Fruit fly (Drosophila melanogaster) whole organism, prepupa: ENCODE results near the gene shd.

Experiments used
- Blimp-1 ChIP-seq: fragments of 200-800 bp; sonication (Bioruptor generic); optimal IDR thresholded peaks from 3 replicates; lab custom pipeline; 2017; ENCODE audit warnings: missing biosample characterization, missing genetic modification characterization, mild to moderate bottlenecking, moderate library complexity, missing genetic modification reagents
- CG10631 ChIP-seq: fragments of 200-800 bp; sonication (Bioruptor generic); optimal IDR thresholded peaks from 2 replicates; lab custom pipeline; 2016; ENCODE audit warnings: missing biosample characterization, missing genetic modification characterization
- CG10669 ChIP-seq: fragments of 200-800 bp; sonication (Bioruptor generic); optimal IDR thresholded peaks from 3 replicates; lab custom pipeline; 2018; ENCODE audit warnings: missing biosample characterization, mild to moderate bottlenecking, missing genetic modification characterization, moderate library complexity
- CG11294 ChIP-seq: fragments of 200-800 bp; sonication (Bioruptor generic); IDR thresholded peaks from 2 replicates; pipeline ENCODE4 v1.3.6; 2022; ENCODE audit warnings: missing biosample characterization, missing genetic modification characterization
- CG11762 ChIP-seq: fragments of 200-800 bp; sonication (Bioruptor generic); optimal IDR thresholded peaks from 3 replicates; lab custom pipeline; 2016; ENCODE audit warnings: missing biosample characterization, missing genetic modification characterization; ENCODE audit not compliant: insufficient read depth
- CG11902 ChIP-seq: fragments of 200-800 bp; sonication (Bioruptor generic); optimal IDR thresholded peaks from 3 replicates; lab custom pipeline; 2016; ENCODE audit warnings: missing biosample characterization, missing genetic modification characterization
- CG15336 ChIP-seq: fragments of 200-800 bp; sonication (Bioruptor generic); IDR thresholded peaks from 2 replicates; pipeline ENCODE4 v1.3.6; 2022; ENCODE audit warnings: missing biosample characterization, missing genetic modification characterization
- CG1621 ChIP-seq: fragments of 200-800 bp; sonication (Bioruptor generic); optimal IDR thresholded peaks from 3 replicates; lab custom pipeline; 2018; ENCODE audit warnings: missing biosample characterization, mild to moderate bottlenecking, missing genetic modification characterization
- CG3032 ChIP-seq: fragments of 200-800 bp; optimal IDR thresholded peaks from 2 replicates; lab custom pipeline; 2019; ENCODE audit warnings: missing biosample characterization, mild to moderate bottlenecking, missing genetic modification characterization, moderate library complexity
- CG31627 ChIP-seq: fragments of 200-800 bp; sonication (Bioruptor generic); optimal IDR thresholded peaks from 3 replicates; lab custom pipeline; 2016; ENCODE audit warnings: missing biosample characterization, missing genetic modification characterization
- CG32006 ChIP-seq: fragments of 200-800 bp; sonication (Bioruptor generic); optimal IDR thresholded peaks from 3 replicates; lab custom pipeline; 2017; ENCODE audit warnings: missing biosample characterization, mild to moderate bottlenecking, missing genetic modification characterization
- CG34406 ChIP-seq: fragments of 200-800 bp; sonication (Bioruptor generic); optimal IDR thresholded peaks from 3 replicates; lab custom pipeline; 2016; ENCODE audit warnings: missing biosample characterization, missing genetic modification characterization
- CG3919 ChIP-seq: fragments of 200-800 bp; sonication (Bioruptor generic); optimal IDR thresholded peaks from 3 replicates; lab custom pipeline; 2016; ENCODE audit warnings: missing biosample characterization, missing genetic modification characterization
- CG6163 ChIP-seq: fragments of 200-800 bp; sonication (Bioruptor generic); IDR thresholded peaks from 3 replicates; pipeline ENCODE4 v1.3.6; 2022; ENCODE audit warnings: missing biosample characterization, missing genetic modification characterization
- CG6276 ChIP-seq: fragments of 200-800 bp; sonication (Bioruptor generic); optimal IDR thresholded peaks from 2 replicates; lab custom pipeline; 2017; ENCODE audit warnings: missing biosample characterization, mild to moderate bottlenecking, missing genetic modification characterization
- CG6808 ChIP-seq: fragments of 200-800 bp; sonication (Bioruptor generic); optimal IDR thresholded peaks from 3 replicates; lab custom pipeline; 2017; ENCODE audit warnings: missing biosample characterization, missing genetic modification characterization, mild to moderate bottlenecking, moderate library complexity, missing genetic modification reagents
- CG6854 ChIP-seq: fragments of 200-800 bp; sonication (Bioruptor generic); optimal IDR thresholded peaks from 2 replicates; lab custom pipeline; 2017; ENCODE audit warnings: missing biosample characterization, mild to moderate bottlenecking, missing genetic modification characterization
- CG7368 ChIP-seq: fragments of 200-800 bp; sonication (Bioruptor generic); optimal IDR thresholded peaks from 3 replicates; lab custom pipeline; 2016; ENCODE audit warnings: missing biosample characterization, missing genetic modification characterization
- CG8119 ChIP-seq: fragments of 200-800 bp; sonication (Bioruptor generic); IDR thresholded peaks from 3 replicates; pipeline ENCODE4 v1.3.6; 2022; ENCODE audit warnings: missing biosample characterization, missing genetic modification characterization
- CG8319 ChIP-seq: fragments of 200-800 bp; sonication (Bioruptor generic); optimal IDR thresholded peaks from 3 replicates; lab custom pipeline; 2016; ENCODE audit warnings: missing biosample characterization, missing genetic modification characterization
- CG8632 ChIP-seq: fragments of 200-800 bp; sonication (Bioruptor generic); optimal IDR thresholded peaks from 3 replicates; lab custom pipeline; 2016; ENCODE audit warnings: missing biosample characterization, missing genetic modification characterization
- CG9139 ChIP-seq: fragments of 200-800 bp; sonication (Bioruptor generic); optimal IDR thresholded peaks from 3 replicates; lab custom pipeline; 2017; ENCODE audit warnings: missing biosample characterization, mild to moderate bottlenecking, missing genetic modification characterization
- Eip75B ChIP-seq: fragments of 200-800 bp; sonication (Bioruptor generic); optimal IDR thresholded peaks from 3 replicates; lab custom pipeline; 2016; ENCODE audit warnings: missing biosample characterization, missing genetic modification characterization
- Eip93F ChIP-seq: fragments of 200-800 bp; sonication (Bioruptor generic); optimal IDR thresholded peaks from 2 replicates; lab custom pipeline; 2016; ENCODE audit warnings: missing biosample characterization, mild to moderate bottlenecking, missing genetic modification characterization
- Ets21C ChIP-seq: fragments of 200-800 bp; sonication (Bioruptor generic); optimal IDR thresholded peaks from 3 replicates; lab custom pipeline; 2016; ENCODE audit warnings: missing biosample characterization, missing genetic modification characterization
- Ets96B ChIP-seq: fragments of 200-800 bp; optimal IDR thresholded peaks from 2 replicates; lab custom pipeline; 2019; ENCODE audit warnings: missing biosample characterization, mild to moderate bottlenecking, missing genetic modification characterization, moderate library complexity
- Gug ChIP-seq: fragments of 200-800 bp; sonication (Bioruptor generic); IDR thresholded peaks from 2 replicates; pipeline ENCODE4 v1.3.6; 2022; ENCODE audit warnings: missing biosample characterization, missing genetic modification characterization
- Hr38 ChIP-seq: sonication (Bioruptor generic); optimal IDR thresholded peaks from 2 replicates; lab custom pipeline; 2016; ENCODE audit warnings: missing biosample characterization, missing genetic modification characterization
- Hr39 ChIP-seq: fragments of 200-800 bp; sonication (Bioruptor generic); optimal IDR thresholded peaks from 2 replicates; lab custom pipeline; 2016; ENCODE audit warnings: missing biosample characterization, missing genetic modification characterization
- Hr4 ChIP-seq: fragments of 200-800 bp; sonication (Bioruptor generic); optimal IDR thresholded peaks from 3 replicates; lab custom pipeline; 2016; ENCODE audit warnings: missing biosample characterization, missing genetic modification characterization
- Lpt ChIP-seq: fragments of 200-800 bp; sonication (Bioruptor generic); optimal IDR thresholded peaks from 3 replicates; lab custom pipeline; 2016; ENCODE audit warnings: missing biosample characterization, missing genetic modification characterization
- Met ChIP-seq: fragments of 200-800 bp; sonication (Bioruptor generic); optimal IDR thresholded peaks from 3 replicates; lab custom pipeline; 2016; ENCODE audit warnings: missing biosample characterization, missing genetic modification characterization
- OdsH ChIP-seq: fragments of 200-800 bp; sonication (Bioruptor generic); optimal IDR thresholded peaks from 3 replicates; lab custom pipeline; 2016; ENCODE audit warnings: missing biosample characterization, missing genetic modification characterization
- Smox ChIP-seq: fragments of 200-800 bp; sonication (Bioruptor generic); optimal IDR thresholded peaks from 3 replicates; lab custom pipeline; 2016; ENCODE audit warnings: missing biosample characterization, missing genetic modification characterization
- Sox102F ChIP-seq: fragments of 200-800 bp; sonication (Bioruptor generic); optimal IDR thresholded peaks from 2 replicates; lab custom pipeline; 2016; ENCODE audit warnings: missing biosample characterization, mild to moderate bottlenecking, missing genetic modification characterization
- Sox14 ChIP-seq: fragments of 200-800 bp; sonication (Bioruptor generic); optimal IDR thresholded peaks from 3 replicates; lab custom pipeline; 2016; ENCODE audit warnings: missing biosample characterization, missing genetic modification characterization
- Sox15 ChIP-seq: fragments of 200-800 bp; sonication (Bioruptor generic); optimal IDR thresholded peaks from 3 replicates; lab custom pipeline; 2016; ENCODE audit warnings: missing biosample characterization, missing genetic modification characterization
- achi ChIP-seq: fragments of 200-800 bp; sonication (Bioruptor generic); optimal IDR thresholded peaks from 3 replicates; lab custom pipeline; 2016; ENCODE audit warnings: missing biosample characterization, missing genetic modification characterization
- acj6 ChIP-seq: fragments of 200-800 bp; sonication (Bioruptor generic); optimal IDR thresholded peaks from 3 replicates; lab custom pipeline; 2016; ENCODE audit warnings: missing biosample characterization, missing genetic modification characterization
- dsx ChIP-seq: fragments of 200-800 bp; optimal IDR thresholded peaks from 3 replicates; lab custom pipeline; 2019; ENCODE audit warnings: missing biosample characterization, mild to moderate bottlenecking, missing genetic modification characterization, moderate library complexity; ENCODE audit not compliant: poor library complexity, severe bottlenecking
- eg ChIP-seq: fragments of 200-800 bp; sonication (Bioruptor generic); IDR thresholded peaks from 3 replicates; pipeline ENCODE4 v1.3.6; 2022; ENCODE audit warnings: missing biosample characterization, missing genetic modification characterization
- esn ChIP-seq: fragments of 200-800 bp; sonication (Bioruptor generic); optimal IDR thresholded peaks from 2 replicates; lab custom pipeline; 2016; ENCODE audit warnings: missing biosample characterization, mild to moderate bottlenecking, missing genetic modification characterization, moderate library complexity
- fd59A ChIP-seq: fragments of 200-800 bp; sonication (Bioruptor generic); optimal IDR thresholded peaks from 2 replicates; lab custom pipeline; 2017; ENCODE audit warnings: missing biosample characterization, mild to moderate bottlenecking, missing genetic modification characterization, missing genetic modification reagents
- fd85E ChIP-seq: fragments of 200-800 bp; sonication (Bioruptor generic); optimal IDR thresholded peaks from 3 replicates; lab custom pipeline; 2016; ENCODE audit warnings: missing biosample characterization, missing genetic modification characterization
- fkh ChIP-seq: fragments of 200-800 bp; sonication (Bioruptor generic); optimal IDR thresholded peaks from 3 replicates; lab custom pipeline; 2017; ENCODE audit warnings: missing biosample characterization, mild to moderate bottlenecking, missing genetic modification characterization, moderate library complexity
- net ChIP-seq: fragments of 200-800 bp; sonication (Bioruptor generic); optimal IDR thresholded peaks from 3 replicates; lab custom pipeline; 2016; ENCODE audit warnings: missing biosample characterization, missing genetic modification characterization
- pdm3 ChIP-seq: fragments of 200-800 bp; sonication (Bioruptor generic); optimal IDR thresholded peaks from 3 replicates; lab custom pipeline; 2016; ENCODE audit warnings: missing biosample characterization, missing genetic modification characterization
- salr ChIP-seq, 2 experiments: fragments of 200-800 bp; sonication (Bioruptor generic); optimal IDR thresholded peaks; 3 replicates each; lab custom pipeline; 2016 to 2018; ENCODE audit warnings: missing biosample characterization in 2 of 2, missing genetic modification characterization in 2 of 2, mild to moderate bottlenecking in 1 of 2
- spab ChIP-seq: fragments of 200-800 bp; sonication (Bioruptor generic); optimal IDR thresholded peaks from 2 replicates; lab custom pipeline; 2017; ENCODE audit warnings: missing biosample characterization, mild to moderate bottlenecking, missing genetic modification characterization, missing genetic modification reagents
- topi ChIP-seq: fragments of 200-800 bp; sonication (Bioruptor generic); optimal IDR thresholded peaks from 3 replicates; lab custom pipeline; 2016; ENCODE audit warnings: missing biosample characterization, missing genetic modification characterization

Gene shd

dm6 chr3L:14634773-14635563 is 20.7 kb downstream of the shd start:
- TF ChIP-seq pdm3 (GFP tag; lab: Kevin White, UChicago) (peak; percentile 68), esn (peak; percentile 92), CG31627 (peak; percentile 69), Eip75B (GFP tag; lab: Kevin White, UChicago) (peak; percentile 72), spab (GFP tag; lab: Kevin White, UChicago) (peak; percentile 84), achi (GFP tag; lab: Kevin White, UChicago) (peak; percentile 81), Ets96B (tag; lab: Kevin White, UChicago) (peak; percentile 88), fd59A (GFP tag; lab: Kevin White, UChicago) (peak; percentile 76), CG10631 (GFP tag; lab: Kevin White, UChicago) (peak; percentile 77), CG15336 (peak; percentile 51), CG7368 (GFP tag; lab: Kevin White, UChicago) (peak; percentile 66), Smox (GFP tag; lab: Kevin White, UChicago) (peak; percentile 82), Blimp-1 (GFP tag; lab: Kevin White, UChicago) (peak; percentile 57), Lpt (GFP tag; lab: Kevin White, UChicago) (peak; percentile 43), CG8632 (GFP tag; lab: Kevin White, UChicago) (peak; percentile 89), CG3032 (tag; lab: Kevin White, UChicago) (peak; percentile 93), CG11762 (peak; percentile 61), CG6163 (GFP tag; lab: Robert Waterston, UW) (peak; percentile 58), Hr38 (GFP tag; lab: Kevin White, UChicago) (no peak), Eip93F (GFP tag; lab: Kevin White, UChicago) (peak; percentile 39), fkh (peak; percentile 64), Sox102F (GFP tag; lab: Kevin White, UChicago) (peak; percentile 71), CG8319 (peak; percentile 67), Hr39 (GFP tag; lab: Kevin White, UChicago) (peak; percentile 63), CG10669 (GFP tag; lab: Kevin White, UChicago) (peak; percentile 87), CG32006 (peak; percentile 42), Ets21C (GFP tag; lab: Kevin White, UChicago) (peak; percentile 64), dsx (peak; percentile 83), CG1621 (tag; lab: Kevin White, UChicago) (peak; percentile 55), CG11902 (GFP tag; lab: Kevin White, UChicago) (peak; percentile 44), Sox14 (GFP tag; lab: Kevin White, UChicago) (peak; percentile 65), Hr4 (GFP tag; lab: Kevin White, UChicago) (peak; percentile 7), CG6808 (GFP tag; lab: Kevin White, UChicago) (peak; percentile 84), CG9139 (GFP tag; lab: Kevin White, UChicago) (peak; percentile 70), CG6276 (GFP tag; lab: Kevin White, UChicago) (no peak), Sox15 (GFP tag; lab: Kevin White, UChicago) (peak; percentile 74), CG6854 (GFP tag; lab: Kevin White, UChicago) (peak; percentile 35), CG8119 (GFP tag; lab: Robert Waterston, UW) (peak; percentile 49; the same call in 2 of the 3 replicates), acj6 (GFP tag; lab: Kevin White, UChicago) (peak; percentile 83), CG3919 (peak; percentile 80), CG34406 (peak; percentile 87), fd85E (no peak), Gug (no peak), topi (GFP tag; lab: Kevin White, UChicago) (peak; percentile 91), Met (GFP tag; lab: Kevin White, UChicago) (peak; percentile 86), eg (0 out of 3 replicates have a peak, but pooled peaks have one; percentile 31), salr (GFP tag; optimal IDR thresholded peaks at IDR 0.05; lab: Kevin White, UChicago) (peak; percentile 30 to 54), CG11294 (GFP tag; lab: Robert Waterston, UW) (no peak), net (peak; percentile 56), OdsH (peak; percentile 80)
